Fruit fly (Drosophila melanogaster): ENCODE data around the gene Snx6.

dm6 chr2L:8230255-8230654 lies 9.7 kb upstream of the Snx6 start:
- TF ChIP-seq CG9139 (GFP tag; optimal IDR thresholded peaks at IDR 0.05), result no peak
- TF ChIP-seq CG6163 (GFP tag; IDR thresholded peaks at IDR 0.05), result peak; percentile 55; the same call in 2 of the 3 replicates
- TF ChIP-seq Eip78C (GFP tag), result peak; percentile 22
- no peak for TF ChIP-seq CG7368 (GFP tag; optimal IDR thresholded peaks at IDR 0.05)
- TF ChIP-seq ss (GFP tag; optimal IDR thresholded peaks at IDR 0.05), result no peak
- no peak for TF ChIP-seq Hr4 (GFP tag; optimal IDR thresholded peaks at IDR 0.05)
- TF ChIP-seq Hr39 (GFP tag; optimal IDR thresholded peaks at IDR 0.05), result no peak
- no peak for TF ChIP-seq CG31627 (GFP tag; optimal IDR thresholded peaks at IDR 0.05)

All from whole organism, prepupa.